Fruit fly (Drosophila melanogaster) whole organism, prepupa: ENCODE results near the gene a10.

Experiments used
- Blimp-1 ChIP-seq: fragments of 200-800 bp; sonication (Bioruptor generic); optimal IDR thresholded peaks from 3 replicates; lab custom pipeline; 2017; ENCODE audit warnings: missing biosample characterization, missing genetic modification characterization, mild to moderate bottlenecking, moderate library complexity, missing genetic modification reagents
- CG10631 ChIP-seq: fragments of 200-800 bp; sonication (Bioruptor generic); optimal IDR thresholded peaks from 2 replicates; lab custom pipeline; 2016; ENCODE audit warnings: missing biosample characterization, missing genetic modification characterization
- CG10669 ChIP-seq: fragments of 200-800 bp; sonication (Bioruptor generic); optimal IDR thresholded peaks from 3 replicates; lab custom pipeline; 2018; ENCODE audit warnings: missing biosample characterization, mild to moderate bottlenecking, missing genetic modification characterization, moderate library complexity
- CG11294 ChIP-seq: fragments of 200-800 bp; sonication (Bioruptor generic); IDR thresholded peaks from 2 replicates; pipeline ENCODE4 v1.3.6; 2022; ENCODE audit warnings: missing biosample characterization, missing genetic modification characterization
- CG11902 ChIP-seq: fragments of 200-800 bp; sonication (Bioruptor generic); optimal IDR thresholded peaks from 3 replicates; lab custom pipeline; 2016; ENCODE audit warnings: missing biosample characterization, missing genetic modification characterization
- CG15336 ChIP-seq: fragments of 200-800 bp; sonication (Bioruptor generic); IDR thresholded peaks from 2 replicates; pipeline ENCODE4 v1.3.6; 2022; ENCODE audit warnings: missing biosample characterization, missing genetic modification characterization
- CG16779 ChIP-seq: fragments of 200-800 bp; sonication (Bioruptor generic); optimal IDR thresholded peaks from 3 replicates; lab custom pipeline; 2017; ENCODE audit warnings: missing biosample characterization, mild to moderate bottlenecking, missing genetic modification characterization
- CG3032 ChIP-seq: fragments of 200-800 bp; optimal IDR thresholded peaks from 2 replicates; lab custom pipeline; 2019; ENCODE audit warnings: missing biosample characterization, mild to moderate bottlenecking, missing genetic modification characterization, moderate library complexity
- CG31627 ChIP-seq: fragments of 200-800 bp; sonication (Bioruptor generic); optimal IDR thresholded peaks from 3 replicates; lab custom pipeline; 2016; ENCODE audit warnings: missing biosample characterization, missing genetic modification characterization
- CG32006 ChIP-seq: fragments of 200-800 bp; sonication (Bioruptor generic); optimal IDR thresholded peaks from 3 replicates; lab custom pipeline; 2017; ENCODE audit warnings: missing biosample characterization, mild to moderate bottlenecking, missing genetic modification characterization
- CG3919 ChIP-seq: fragments of 200-800 bp; sonication (Bioruptor generic); optimal IDR thresholded peaks from 3 replicates; lab custom pipeline; 2016; ENCODE audit warnings: missing biosample characterization, missing genetic modification characterization
- CG4318 ChIP-seq: fragments of 200-800 bp; sonication (Bioruptor generic); optimal IDR thresholded peaks from 3 replicates; lab custom pipeline; 2017; ENCODE audit warnings: missing biosample characterization, mild to moderate bottlenecking, missing genetic modification characterization
- CG6163 ChIP-seq: fragments of 200-800 bp; sonication (Bioruptor generic); IDR thresholded peaks from 3 replicates; pipeline ENCODE4 v1.3.6; 2022; ENCODE audit warnings: missing biosample characterization, missing genetic modification characterization
- CG6276 ChIP-seq: fragments of 200-800 bp; sonication (Bioruptor generic); optimal IDR thresholded peaks from 2 replicates; lab custom pipeline; 2017; ENCODE audit warnings: missing biosample characterization, mild to moderate bottlenecking, missing genetic modification characterization
- CG6808 ChIP-seq: fragments of 200-800 bp; sonication (Bioruptor generic); optimal IDR thresholded peaks from 3 replicates; lab custom pipeline; 2017; ENCODE audit warnings: missing biosample characterization, missing genetic modification characterization, mild to moderate bottlenecking, moderate library complexity, missing genetic modification reagents
- CG6854 ChIP-seq: fragments of 200-800 bp; sonication (Bioruptor generic); optimal IDR thresholded peaks from 2 replicates; lab custom pipeline; 2017; ENCODE audit warnings: missing biosample characterization, mild to moderate bottlenecking, missing genetic modification characterization
- CG7368 ChIP-seq: fragments of 200-800 bp; sonication (Bioruptor generic); optimal IDR thresholded peaks from 3 replicates; lab custom pipeline; 2016; ENCODE audit warnings: missing biosample characterization, missing genetic modification characterization
- CG8119 ChIP-seq: fragments of 200-800 bp; sonication (Bioruptor generic); IDR thresholded peaks from 3 replicates; pipeline ENCODE4 v1.3.6; 2022; ENCODE audit warnings: missing biosample characterization, missing genetic modification characterization
- CG8319 ChIP-seq: fragments of 200-800 bp; sonication (Bioruptor generic); optimal IDR thresholded peaks from 3 replicates; lab custom pipeline; 2016; ENCODE audit warnings: missing biosample characterization, missing genetic modification characterization
- CG8632 ChIP-seq: fragments of 200-800 bp; sonication (Bioruptor generic); optimal IDR thresholded peaks from 3 replicates; lab custom pipeline; 2016; ENCODE audit warnings: missing biosample characterization, missing genetic modification characterization
- CG9139 ChIP-seq: fragments of 200-800 bp; sonication (Bioruptor generic); optimal IDR thresholded peaks from 3 replicates; lab custom pipeline; 2017; ENCODE audit warnings: missing biosample characterization, mild to moderate bottlenecking, missing genetic modification characterization
- Eip75B ChIP-seq: fragments of 200-800 bp; sonication (Bioruptor generic); optimal IDR thresholded peaks from 3 replicates; lab custom pipeline; 2016; ENCODE audit warnings: missing biosample characterization, missing genetic modification characterization
- Eip78C ChIP-seq: fragments of 200-800 bp; sonication (Bioruptor generic); peaks from one replicate; lab custom pipeline; 2016; ENCODE audit warnings: missing biosample characterization, missing genetic modification characterization
- Eip93F ChIP-seq: fragments of 200-800 bp; sonication (Bioruptor generic); optimal IDR thresholded peaks from 2 replicates; lab custom pipeline; 2016; ENCODE audit warnings: missing biosample characterization, mild to moderate bottlenecking, missing genetic modification characterization
- Ets21C ChIP-seq: fragments of 200-800 bp; sonication (Bioruptor generic); optimal IDR thresholded peaks from 3 replicates; lab custom pipeline; 2016; ENCODE audit warnings: missing biosample characterization, missing genetic modification characterization
- Ets96B ChIP-seq: fragments of 200-800 bp; optimal IDR thresholded peaks from 2 replicates; lab custom pipeline; 2019; ENCODE audit warnings: missing biosample characterization, mild to moderate bottlenecking, missing genetic modification characterization, moderate library complexity
- Gug ChIP-seq: fragments of 200-800 bp; sonication (Bioruptor generic); IDR thresholded peaks from 2 replicates; pipeline ENCODE4 v1.3.6; 2022; ENCODE audit warnings: missing biosample characterization, missing genetic modification characterization
- Hr38 ChIP-seq: sonication (Bioruptor generic); optimal IDR thresholded peaks from 2 replicates; lab custom pipeline; 2016; ENCODE audit warnings: missing biosample characterization, missing genetic modification characterization
- Hr4 ChIP-seq: fragments of 200-800 bp; sonication (Bioruptor generic); optimal IDR thresholded peaks from 3 replicates; lab custom pipeline; 2016; ENCODE audit warnings: missing biosample characterization, missing genetic modification characterization
- Lpt ChIP-seq: fragments of 200-800 bp; sonication (Bioruptor generic); optimal IDR thresholded peaks from 3 replicates; lab custom pipeline; 2016; ENCODE audit warnings: missing biosample characterization, missing genetic modification characterization
- OdsH ChIP-seq: fragments of 200-800 bp; sonication (Bioruptor generic); optimal IDR thresholded peaks from 3 replicates; lab custom pipeline; 2016; ENCODE audit warnings: missing biosample characterization, missing genetic modification characterization
- Sox102F ChIP-seq: fragments of 200-800 bp; sonication (Bioruptor generic); optimal IDR thresholded peaks from 2 replicates; lab custom pipeline; 2016; ENCODE audit warnings: missing biosample characterization, mild to moderate bottlenecking, missing genetic modification characterization
- Sox14 ChIP-seq: fragments of 200-800 bp; sonication (Bioruptor generic); optimal IDR thresholded peaks from 3 replicates; lab custom pipeline; 2016; ENCODE audit warnings: missing biosample characterization, missing genetic modification characterization
- Sox15 ChIP-seq: fragments of 200-800 bp; sonication (Bioruptor generic); optimal IDR thresholded peaks from 3 replicates; lab custom pipeline; 2016; ENCODE audit warnings: missing biosample characterization, missing genetic modification characterization
- achi ChIP-seq: fragments of 200-800 bp; sonication (Bioruptor generic); optimal IDR thresholded peaks from 3 replicates; lab custom pipeline; 2016; ENCODE audit warnings: missing biosample characterization, missing genetic modification characterization
- acj6 ChIP-seq: fragments of 200-800 bp; sonication (Bioruptor generic); optimal IDR thresholded peaks from 3 replicates; lab custom pipeline; 2016; ENCODE audit warnings: missing biosample characterization, missing genetic modification characterization
- cyc ChIP-seq: fragments of 200-800 bp; sonication (Bioruptor generic); optimal IDR thresholded peaks from 3 replicates; lab custom pipeline; 2016; ENCODE audit warnings: missing biosample characterization, missing genetic modification characterization
- dac ChIP-seq: fragments of 200-800 bp; sonication (Bioruptor generic); optimal IDR thresholded peaks from 2 replicates; lab custom pipeline; 2017; ENCODE audit warnings: missing biosample characterization, mild to moderate bottlenecking, missing genetic modification characterization
- dsx ChIP-seq: fragments of 200-800 bp; optimal IDR thresholded peaks from 3 replicates; lab custom pipeline; 2019; ENCODE audit warnings: missing biosample characterization, mild to moderate bottlenecking, missing genetic modification characterization, moderate library complexity; ENCODE audit not compliant: poor library complexity, severe bottlenecking
- eg ChIP-seq: fragments of 200-800 bp; sonication (Bioruptor generic); IDR thresholded peaks from 3 replicates; pipeline ENCODE4 v1.3.6; 2022; ENCODE audit warnings: missing biosample characterization, missing genetic modification characterization
- fd59A ChIP-seq: fragments of 200-800 bp; sonication (Bioruptor generic); optimal IDR thresholded peaks from 2 replicates; lab custom pipeline; 2017; ENCODE audit warnings: missing biosample characterization, mild to moderate bottlenecking, missing genetic modification characterization, missing genetic modification reagents
- fd85E ChIP-seq: fragments of 200-800 bp; sonication (Bioruptor generic); optimal IDR thresholded peaks from 3 replicates; lab custom pipeline; 2016; ENCODE audit warnings: missing biosample characterization, missing genetic modification characterization
- fkh ChIP-seq: fragments of 200-800 bp; sonication (Bioruptor generic); optimal IDR thresholded peaks from 3 replicates; lab custom pipeline; 2017; ENCODE audit warnings: missing biosample characterization, mild to moderate bottlenecking, missing genetic modification characterization, moderate library complexity
- lz ChIP-seq: fragments of 200-800 bp; sonication (Bioruptor generic); optimal IDR thresholded peaks from 3 replicates; lab custom pipeline; 2016; ENCODE audit warnings: missing biosample characterization, missing genetic modification characterization
- net ChIP-seq: fragments of 200-800 bp; sonication (Bioruptor generic); optimal IDR thresholded peaks from 3 replicates; lab custom pipeline; 2016; ENCODE audit warnings: missing biosample characterization, missing genetic modification characterization
- pdm3 ChIP-seq: fragments of 200-800 bp; sonication (Bioruptor generic); optimal IDR thresholded peaks from 3 replicates; lab custom pipeline; 2016; ENCODE audit warnings: missing biosample characterization, missing genetic modification characterization
- salr ChIP-seq, 2 experiments: fragments of 200-800 bp; sonication (Bioruptor generic); optimal IDR thresholded peaks; 3 replicates each; lab custom pipeline; 2016 to 2018; ENCODE audit warnings: missing biosample characterization in 2 of 2, missing genetic modification characterization in 2 of 2, mild to moderate bottlenecking in 1 of 2
- spab ChIP-seq: fragments of 200-800 bp; sonication (Bioruptor generic); optimal IDR thresholded peaks from 2 replicates; lab custom pipeline; 2017; ENCODE audit warnings: missing biosample characterization, mild to moderate bottlenecking, missing genetic modification characterization, missing genetic modification reagents
- ss ChIP-seq, 2 experiments: fragments of 200-800 bp; sonication (Bioruptor generic); optimal IDR thresholded peaks; 2 replicates in 1 of 2; 3 replicates in 1 of 2; lab custom pipeline; 2017 to 2018; ENCODE audit warnings: mild to moderate bottlenecking in 2 of 2, missing biosample characterization in 2 of 2, missing genetic modification characterization in 2 of 2, moderate library complexity in 1 of 2
- svp ChIP-seq: fragments of 200-800 bp; sonication (Bioruptor generic); peaks from one replicate; lab custom pipeline; 2016; ENCODE audit warnings: missing biosample characterization, missing genetic modification characterization
- topi ChIP-seq: fragments of 200-800 bp; sonication (Bioruptor generic); optimal IDR thresholded peaks from 3 replicates; lab custom pipeline; 2016; ENCODE audit warnings: missing biosample characterization, missing genetic modification characterization
- vri ChIP-seq: fragments of 200-800 bp; sonication (Bioruptor generic); optimal IDR thresholded peaks from 3 replicates; lab custom pipeline; 2016; ENCODE audit warnings: missing biosample characterization, mild to moderate bottlenecking, missing genetic modification characterization

a10 gene

DNA sequence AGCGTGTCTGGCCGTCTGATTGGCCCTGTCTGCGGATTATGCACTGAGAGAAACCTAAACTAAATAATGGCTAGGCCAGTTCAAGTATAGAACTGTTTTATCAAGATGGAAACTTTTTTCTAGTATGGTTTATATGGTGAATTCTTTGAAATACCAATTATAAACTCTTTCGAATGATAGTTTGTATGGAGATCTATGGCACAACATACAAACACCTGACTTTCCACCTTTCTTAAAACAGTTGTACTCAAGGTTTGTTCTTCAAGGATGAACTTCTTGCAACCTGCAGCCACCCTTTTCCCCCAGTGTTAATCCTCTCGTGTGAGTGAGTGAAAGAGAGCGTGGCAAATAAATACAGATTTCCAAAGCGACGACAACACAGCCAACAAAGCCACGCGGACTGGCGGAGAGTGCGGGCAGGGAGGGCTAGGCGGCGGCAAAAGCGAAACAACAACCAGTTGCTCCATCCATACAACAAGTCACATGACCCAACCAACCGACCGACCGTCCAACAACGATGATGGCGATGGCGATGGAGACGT is 19.3 kb downstream of the a10 start:
- TF ChIP-seq CG16779 (tag; lab: Kevin White, UChicago) (peak; percentile 83), CG3032 (tag; lab: Kevin White, UChicago) (peak; percentile 93), CG11294 (peak; percentile 73; the same call in 1 of the 2 replicates), Eip78C (GFP tag; lab: Kevin White, UChicago) (peak; percentile 98), Blimp-1 (GFP tag; lab: Kevin White, UChicago) (peak; percentile 47), acj6 (GFP tag; lab: Kevin White, UChicago) (peak; percentile 93), Ets96B (tag; lab: Kevin White, UChicago) (peak; percentile 95), CG8319 (GFP tag; lab: Kevin White, UChicago) (peak; percentile 80), CG10669 (GFP tag; lab: Kevin White, UChicago) (peak; percentile 97), dsx (GFP tag; lab: Kevin White, UChicago) (peak; percentile 92), achi (GFP tag; lab: Kevin White, UChicago) (peak; percentile 89), cyc (GFP tag; lab: Kevin White, UChicago) (peak; percentile 87), Lpt (GFP tag; lab: Kevin White, UChicago) (peak; percentile 82), CG6163 (GFP tag; lab: Robert Waterston, UW) (peak; percentile 84), CG10631 (GFP tag; lab: Kevin White, UChicago) (peak; percentile 91), CG9139 (peak; percentile 86), CG11902 (GFP tag; lab: Kevin White, UChicago) (peak; percentile 85), CG6808 (GFP tag; lab: Kevin White, UChicago) (peak; percentile 94), CG6854 (GFP tag; lab: Kevin White, UChicago) (no peak), Sox14 (GFP tag; lab: Kevin White, UChicago) (peak; percentile 92), fkh (GFP tag; lab: Kevin White, UChicago) (no peak), CG6276 (GFP tag; lab: Kevin White, UChicago) (peak; percentile 81), CG32006 (GFP tag; lab: Kevin White, UChicago) (peak; percentile 95), ss (GFP tag; optimal IDR thresholded peaks at IDR 0.05; lab: Kevin White, UChicago) (peak; percentile 92), salr (GFP tag; optimal IDR thresholded peaks at IDR 0.05; lab: Kevin White, UChicago) (peak; percentile 88 to 90), topi (GFP tag; lab: Kevin White, UChicago) (peak; percentile 88), Ets21C (GFP tag; lab: Kevin White, UChicago) (peak; percentile 80), CG8632 (GFP tag; lab: Kevin White, UChicago) (peak; percentile 92), Eip75B (GFP tag; lab: Kevin White, UChicago) (peak; percentile 95), vri (GFP tag; lab: Kevin White, UChicago) (no peak), fd85E (GFP tag; lab: Kevin White, UChicago) (peak; percentile 71), Sox102F (GFP tag; lab: Kevin White, UChicago) (peak; percentile 79), net (peak; percentile 90), CG3919 (GFP tag; lab: Kevin White, UChicago) (peak; percentile 92), CG15336 (GFP tag; lab: Robert Waterston, UW) (peak; percentile 93), CG7368 (GFP tag; lab: Kevin White, UChicago) (peak; percentile 90), lz (GFP tag; lab: Kevin White, UChicago) (peak; percentile 89), spab (peak; percentile 91), Hr38 (GFP tag; lab: Kevin White, UChicago) (peak; percentile 38), fd59A (GFP tag; lab: Kevin White, UChicago) (peak; percentile 92), Eip93F (GFP tag; lab: Kevin White, UChicago) (no peak), CG8119 (GFP tag; lab: Robert Waterston, UW) (peak; percentile 92), Sox15 (GFP tag; lab: Kevin White, UChicago) (peak; percentile 92), eg (peak; percentile 82), pdm3 (GFP tag; lab: Kevin White, UChicago) (peak; percentile 93), CG4318 (GFP tag; lab: Kevin White, UChicago) (peak; percentile 83), Gug (GFP tag; lab: Robert Waterston, UW) (peak; percentile 85), dac (GFP tag; lab: Kevin White, UChicago) (peak; percentile 79), svp (peak; percentile 92), Hr4 (peak; percentile 95), OdsH (GFP tag; lab: Kevin White, UChicago) (peak; percentile 92), CG31627 (GFP tag; lab: Kevin White, UChicago) (peak; percentile 84)
